Worm (Caenorhabditis elegans) whole organism, L2 larva: ENCODE measurements around the gene ZK1248.20.

Experiments used
- Y55F3AM.14 ChIP-seq: fragments of 200-800 bp; sonication (Bioruptor generic); optimal IDR thresholded peaks from 2 replicates; lab custom pipeline; 2018; ENCODE audit warnings: mild to moderate bottlenecking, missing genetic modification characterization, missing compliant biosample characterization
- alr-1 ChIP-seq: fragments of 150-350 bp; optimal IDR thresholded peaks from 2 replicates; lab custom pipeline; 2014; ENCODE audit warnings: missing biosample characterization, missing genetic modification characterization
- ceh-16 ChIP-seq: fragments of 150-350 bp; optimal IDR thresholded peaks from 2 replicates; lab custom pipeline; 2014; ENCODE audit warnings: missing biosample characterization, missing genetic modification characterization
- lsy-2 ChIP-seq, 2 experiments: fragments of 150-350 bp in 1 of 2; sonication (generic microtip) in 1 of 2; optimal IDR thresholded peaks; 2 replicates each; lab custom pipeline; 2014 to 2017; ENCODE audit warnings: missing biosample characterization in 2 of 2, missing genetic modification characterization in 2 of 2
- nhr-11 ChIP-seq: fragments of 150-350 bp; optimal IDR thresholded peaks from 2 replicates; lab custom pipeline; 2014; ENCODE audit warnings: missing biosample characterization, missing genetic modification characterization
- nhr-21 ChIP-seq: fragments of 150-350 bp; optimal IDR thresholded peaks from 2 replicates; lab custom pipeline; 2014; ENCODE audit warnings: missing biosample characterization, missing genetic modification characterization
- snpc-4 ChIP-seq: fragments of 150-350 bp; optimal IDR thresholded peaks from 2 replicates; lab custom pipeline; 2014; ENCODE audit warnings: missing biosample characterization, missing genetic modification characterization

DNA sequence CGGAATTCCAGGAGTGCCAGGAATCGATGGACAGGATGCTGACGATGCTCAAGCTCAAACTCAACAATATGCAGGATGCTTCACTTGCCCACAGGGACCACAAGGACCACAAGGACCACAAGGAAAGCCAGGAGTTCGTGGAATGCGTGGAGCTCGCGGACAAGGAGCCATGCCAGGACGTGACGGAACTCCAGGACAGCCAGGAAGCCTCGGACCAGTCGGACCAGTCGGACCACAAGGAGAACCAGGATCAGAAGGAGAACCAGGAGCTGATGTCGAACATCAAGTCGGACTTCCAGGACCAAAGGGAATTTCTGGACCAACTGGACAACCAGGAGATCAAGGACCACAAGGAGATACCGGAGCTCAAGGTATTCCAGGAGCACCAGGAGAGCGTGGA, 14.9 kb downstream of the ZK1248.20 start:
- no peak for TF ChIP-seq ceh-16
- no peak for TF ChIP-seq alr-1 (tag; lab: Kevin White, UChicago)
- TF ChIP-seq snpc-4 (tag; lab: Kevin White, UChicago) = no peak
- no peak for TF ChIP-seq Y55F3AM.14 (GFP tag; lab: Kevin White, UChicago)
- no peak for TF ChIP-seq lsy-2 (tag; optimal IDR thresholded peaks at IDR 0.05; lab: Kevin White, UChicago)
- TF ChIP-seq nhr-21 (tag; lab: Kevin White, UChicago) = no peak
- TF ChIP-seq nhr-11 = no peak
